Worm (Caenorhabditis elegans): ENCODE data around the gene nhr-118.

- no peak for TF ChIP-seq ces-1 (GFP tag; optimal IDR thresholded peaks at IDR 0.05)
- no peak for TF ChIP-seq blmp-1 (tag; optimal IDR thresholded peaks at IDR 0.05)
- no peak for TF ChIP-seq zip-8 (tag; optimal IDR thresholded peaks at IDR 0.05)
- no peak for TF ChIP-seq unc-62 (GFP tag; optimal IDR thresholded peaks at IDR 0.05)
- TF ChIP-seq lsy-2 (tag; optimal IDR thresholded peaks at IDR 0.05): no peak
- no peak for TF ChIP-seq mls-2 (tag; optimal IDR thresholded peaks at IDR 0.05)
- no peak for TF ChIP-seq unc-39 (tag; optimal IDR thresholded peaks at IDR 0.05)
- TF ChIP-seq snpc-4 (tag; optimal IDR thresholded peaks at IDR 0.05): no peak
- no peak for TF ChIP-seq nhr-76 (tag; optimal IDR thresholded peaks at IDR 0.05)
These were observed 23.1 kb upstream of the nhr-118 start, which contains the start of gene F13A2.2 for ce11 chrV:4384482-4384881.

Data from whole organism, mixed stage, embryonic.